Fruit fly (Drosophila melanogaster) whole organism, embryonic: Measurements from ENCODE around the gene dpr18.

ENCODE experiments used
- CG1024 ChIP-seq: fragments of 200-800 bp; sonication (Bioruptor generic); IDR thresholded peaks from 2 replicates; pipeline ENCODE4 v1.3.6; 2022; ENCODE audit warnings: missing biosample characterization, missing genetic modification characterization
- CG11093 ChIP-seq: fragments of 200-800 bp; sonication (Bioruptor generic); IDR thresholded peaks from 3 replicates; pipeline ENCODE4 v1.3.6; 2022; ENCODE audit warnings: missing biosample characterization, missing genetic modification characterization
- CG12744 ChIP-seq: fragments of 200-800 bp; sonication (Bioruptor generic); optimal IDR thresholded peaks from 2 replicates; lab custom pipeline; 2016; ENCODE audit warnings: missing biosample characterization, missing genetic modification characterization
- CG13775 ChIP-seq: fragments of 200-800 bp; sonication (Bioruptor generic); optimal IDR thresholded peaks from 3 replicates; lab custom pipeline; 2017; ENCODE audit warnings: missing biosample characterization, mild to moderate bottlenecking, missing genetic modification characterization
- CG14710 ChIP-seq: fragments of 200-800 bp; sonication (Bioruptor generic); optimal IDR thresholded peaks from 3 replicates; lab custom pipeline; 2019; ENCODE audit warnings: missing biosample characterization, mild to moderate bottlenecking, missing genetic modification characterization, moderate library complexity
- CG1647 ChIP-seq: fragments of 200-800 bp; sonication (Bioruptor generic); optimal IDR thresholded peaks from 3 replicates; lab custom pipeline; 2016; ENCODE audit warnings: missing biosample characterization, missing genetic modification characterization
- CG17612 ChIP-seq: fragments of 200-800 bp; sonication (Bioruptor generic); IDR thresholded peaks from 2 replicates; pipeline ENCODE4 v1.3.6; 2022; ENCODE audit warnings: missing biosample characterization, missing genetic modification characterization
- CG2116 ChIP-seq: fragments of 200-800 bp; sonication (Bioruptor generic); optimal IDR thresholded peaks from 3 replicates; lab custom pipeline; 2018; ENCODE audit warnings: missing biosample characterization, mild to moderate bottlenecking, missing genetic modification characterization
- CG2875 ChIP-seq: fragments of 200-800 bp; sonication (Bioruptor generic); optimal IDR thresholded peaks from 2 replicates; lab custom pipeline; 2017; ENCODE audit warnings: missing biosample characterization, mild to moderate bottlenecking, missing genetic modification characterization, missing genetic modification reagents
- CG4282 ChIP-seq: fragments of 200-800 bp; sonication (Bioruptor generic); optimal IDR thresholded peaks from 2 replicates; lab custom pipeline; 2016; ENCODE audit warnings: missing biosample characterization, missing genetic modification characterization
- CG4404 ChIP-seq: fragments of 200-800 bp; sonication (Bioruptor generic); IDR thresholded peaks from 2 replicates; pipeline ENCODE4 v1.3.6; 2022; ENCODE audit warnings: missing biosample characterization, missing genetic modification characterization
- CG4854 ChIP-seq: fragments of 200-800 bp; sonication (Bioruptor generic); optimal IDR thresholded peaks from 2 replicates; lab custom pipeline; 2016; ENCODE audit warnings: missing biosample characterization, missing genetic modification characterization, inconsistent platforms
- CG6175 ChIP-seq: fragments of 200-800 bp; sonication (Bioruptor generic); IDR thresholded peaks from 3 replicates; pipeline ENCODE4 v1.3.6; 2022; ENCODE audit warnings: missing biosample characterization, missing genetic modification characterization
- CG7839 ChIP-seq: fragments of 200-800 bp; sonication (Bioruptor generic); optimal IDR thresholded peaks from 3 replicates; lab custom pipeline; 2018; ENCODE audit warnings: missing biosample characterization, mild to moderate bottlenecking, missing genetic modification characterization, moderate library complexity
- CG8944 ChIP-seq: fragments of 200-800 bp; sonication (Bioruptor generic); optimal IDR thresholded peaks from 3 replicates; lab custom pipeline; 2016; ENCODE audit warnings: missing biosample characterization, missing genetic modification characterization
- CG9876 ChIP-seq: fragments of 200-800 bp; sonication (Bioruptor generic); optimal IDR thresholded peaks from 2 replicates; lab custom pipeline; 2016; ENCODE audit warnings: missing biosample characterization, missing genetic modification characterization
- D19B ChIP-seq: fragments of 200-800 bp; sonication (Bioruptor generic); optimal IDR thresholded peaks from 2 replicates; lab custom pipeline; 2017; ENCODE audit warnings: missing biosample characterization, mild to moderate bottlenecking, missing genetic modification characterization
- Dbx ChIP-seq: fragments of 200-800 bp; sonication (Bioruptor generic); IDR thresholded peaks from 3 replicates; pipeline ENCODE4 v1.3.6; 2022; ENCODE audit warnings: missing biosample characterization, missing genetic modification characterization
- Elba2 ChIP-seq: fragments of 200-800 bp; sonication (Bioruptor generic); optimal IDR thresholded peaks from 3 replicates; lab custom pipeline; 2016; ENCODE audit warnings: missing biosample characterization, missing genetic modification characterization
- Hey ChIP-seq: fragments of 200-800 bp; sonication (Bioruptor generic); optimal IDR thresholded peaks from 3 replicates; lab custom pipeline; 2018; ENCODE audit warnings: missing biosample characterization, mild to moderate bottlenecking, missing genetic modification characterization
- Hmr ChIP-seq: fragments of 200-800 bp; sonication (Bioruptor generic); optimal IDR thresholded peaks from 3 replicates; lab custom pipeline; 2017; ENCODE audit warnings: mild to moderate bottlenecking, missing biosample characterization, missing genetic modification reagents, missing genetic modification characterization
- Hmx ChIP-seq: fragments of 200-800 bp; sonication (Bioruptor generic); optimal IDR thresholded peaks from 2 replicates; lab custom pipeline; 2016; ENCODE audit warnings: missing biosample characterization, missing genetic modification characterization
- Hr51 ChIP-seq, 2 experiments: fragments of 200-800 bp; sonication (Bioruptor generic); optimal IDR thresholded peaks; 2 replicates in 1 of 2; 3 replicates in 1 of 2; lab custom pipeline; 2016 to 2018; ENCODE audit warnings: missing biosample characterization in 2 of 2, missing genetic modification characterization in 2 of 2, mild to moderate bottlenecking in 1 of 2, moderate library complexity in 1 of 2
- Mrtf ChIP-seq: fragments of 200-800 bp; sonication (Bioruptor generic); IDR thresholded peaks from 3 replicates; pipeline ENCODE4 v1.3.6; 2022; ENCODE audit warnings: missing biosample characterization, missing genetic modification characterization
- Scr ChIP-seq: fragments of 200-800 bp; sonication (Bioruptor generic); IDR thresholded peaks from 2 replicates; pipeline ENCODE4 v1.3.6; 2022; ENCODE audit warnings: missing biosample characterization, missing genetic modification characterization; ENCODE audit not compliant: partially characterized antibody
- Six4 ChIP-seq: fragments of 200-800 bp; sonication (Bioruptor generic); optimal IDR thresholded peaks from 2 replicates; lab custom pipeline; 2016; ENCODE audit warnings: missing biosample characterization, missing genetic modification characterization
- Trl ChIP-seq, 3 experiments: fragments of >200 bp in 2 of 3; fragments of 200-800 bp in 1 of 3; sonication (Bioruptor generic) in 1 of 3; optimal IDR thresholded peaks; 2 replicates in 1 of 3; 3 replicates in 2 of 3; lab custom pipeline; 2016 to 2017; ENCODE audit warnings: missing biosample characterization in 1 of 3, missing genetic modification characterization in 1 of 3
- Xbp1 ChIP-seq: fragments of 200-800 bp; sonication (Bioruptor generic); optimal IDR thresholded peaks from 3 replicates; lab custom pipeline; 2016; ENCODE audit warnings: missing biosample characterization, mild to moderate bottlenecking, missing genetic modification characterization
- ab ChIP-seq: fragments of 200-800 bp; sonication (Bioruptor generic); optimal IDR thresholded peaks from 2 replicates; lab custom pipeline; 2016; ENCODE audit warnings: missing biosample characterization, missing genetic modification characterization
- ac ChIP-seq: fragments of 200-800 bp; sonication (Bioruptor generic); optimal IDR thresholded peaks from 3 replicates; lab custom pipeline; 2017; ENCODE audit warnings: missing biosample characterization, mild to moderate bottlenecking, missing genetic modification characterization
- ap ChIP-seq: fragments of 200-800 bp; sonication (Bioruptor generic); IDR thresholded peaks from 2 replicates; pipeline ENCODE4 v1.3.6; 2022; ENCODE audit warnings: missing biosample characterization, missing genetic modification characterization
- ara ChIP-seq: fragments of 200-800 bp; sonication (Bioruptor generic); IDR thresholded peaks from 2 replicates; pipeline ENCODE4 v1.3.6; 2022; ENCODE audit warnings: missing biosample characterization, missing genetic modification characterization
- ash1 ChIP-seq: fragments of 200-800 bp; sonication (Bioruptor generic); optimal IDR thresholded peaks from 2 replicates; lab custom pipeline; 2018; ENCODE audit warnings: missing biosample characterization, mild to moderate bottlenecking, missing genetic modification characterization
- chinmo ChIP-seq: fragments of 200-800 bp; sonication (Bioruptor generic); IDR thresholded peaks from 4 replicates; pipeline ENCODE4 v1.3.6; 2022; ENCODE audit warnings: missing biosample characterization, missing genetic modification characterization; ENCODE audit not compliant: partially characterized antibody
- chm ChIP-seq: fragments of 200-800 bp; sonication (Bioruptor generic); IDR thresholded peaks from 2 replicates; pipeline ENCODE4 v1.3.6; 2022; ENCODE audit warnings: missing biosample characterization, missing genetic modification characterization
- ewg ChIP-seq: fragments of 200-800 bp; sonication (Bioruptor generic); optimal IDR thresholded peaks from 3 replicates; lab custom pipeline; 2017; ENCODE audit warnings: mild to moderate bottlenecking, missing biosample characterization, missing genetic modification reagents, missing genetic modification characterization
- fd96Cb ChIP-seq: fragments of 200-800 bp; sonication (Bioruptor generic); optimal IDR thresholded peaks from 2 replicates; lab custom pipeline; 2018; ENCODE audit warnings: missing biosample characterization, mild to moderate bottlenecking, missing genetic modification characterization, moderate library complexity
- fu2 ChIP-seq: fragments of 200-800 bp; sonication (Bioruptor generic); optimal IDR thresholded peaks from 2 replicates; lab custom pipeline; 2016; ENCODE audit warnings: missing biosample characterization, missing genetic modification characterization
- gsb-n ChIP-seq: fragments of 200-800 bp; sonication (Bioruptor generic); optimal IDR thresholded peaks from 3 replicates; lab custom pipeline; 2018; ENCODE audit warnings: missing biosample characterization, mild to moderate bottlenecking, missing genetic modification characterization
- hbn ChIP-seq: fragments of 200-800 bp; sonication (Bioruptor generic); IDR thresholded peaks from 2 replicates; pipeline ENCODE4 v1.3.6; 2022; ENCODE audit warnings: missing biosample characterization, missing genetic modification characterization; ENCODE audit not compliant: partially characterized antibody
- jigr1 ChIP-seq: fragments of 200-800 bp; sonication (Bioruptor generic); IDR thresholded peaks from 3 replicates; pipeline ENCODE4 v1.3.6; 2022; ENCODE audit warnings: missing biosample characterization, missing genetic modification characterization
- jing ChIP-seq: fragments of 200-800 bp; sonication (Bioruptor generic); optimal IDR thresholded peaks from 2 replicates; lab custom pipeline; 2018; ENCODE audit warnings: missing biosample characterization, mild to moderate bottlenecking, missing genetic modification characterization
- jumu ChIP-seq: fragments of 200-800 bp; sonication (Bioruptor generic); optimal IDR thresholded peaks from 3 replicates; lab custom pipeline; 2016; ENCODE audit warnings: missing biosample characterization, missing genetic modification characterization
- oc ChIP-seq: fragments of 200-800 bp; sonication (Bioruptor generic); optimal IDR thresholded peaks from 2 replicates; lab custom pipeline; 2018; ENCODE audit warnings: missing biosample characterization, mild to moderate bottlenecking, missing genetic modification characterization, moderate library complexity
- prd ChIP-seq, 3 experiments: fragments of >200 bp in 2 of 3; fragments of 200-800 bp in 1 of 3; sonication (Bioruptor generic) in 1 of 3; optimal IDR thresholded peaks in 2 of 3; IDR thresholded peaks in 1 of 3; 2 replicates in 2 of 3; 3 replicates in 1 of 3; pipeline versions ENCODE4 v1.3.6 to Lab custom; 2017 to 2022; ENCODE audit warnings: missing biosample characterization in 1 of 3, missing genetic modification characterization in 1 of 3
- sc ChIP-seq, 3 experiments: fragments of >200 bp in 2 of 3; fragments of 200-800 bp in 1 of 3; sonication (Bioruptor generic) in 1 of 3; optimal IDR thresholded peaks; 2 replicates in 2 of 3; 3 replicates in 1 of 3; lab custom pipeline; 2017; ENCODE audit warnings: mild to moderate bottlenecking in 1 of 3, missing biosample characterization in 1 of 3, missing genetic modification characterization in 1 of 3, missing genetic modification reagents in 1 of 3
- sob ChIP-seq: fragments of 200-800 bp; sonication (Bioruptor generic); IDR thresholded peaks from 2 replicates; pipeline ENCODE4 v1.3.6; 2022; ENCODE audit warnings: missing biosample characterization, missing genetic modification characterization
- tgo ChIP-seq: fragments of 200-800 bp; sonication (Bioruptor generic); IDR thresholded peaks from 3 replicates; pipeline ENCODE4 v1.3.6; 2022; ENCODE audit warnings: missing biosample characterization, missing genetic modification characterization
- tin ChIP-seq: fragments of 200-800 bp; sonication (Bioruptor generic); optimal IDR thresholded peaks from 3 replicates; lab custom pipeline; 2016; ENCODE audit warnings: missing biosample characterization, missing genetic modification characterization
- tup ChIP-seq: fragments of 200-800 bp; sonication (Bioruptor generic); optimal IDR thresholded peaks from 2 replicates; lab custom pipeline; 2016; ENCODE audit warnings: missing biosample characterization, mild to moderate bottlenecking, missing genetic modification characterization, moderate library complexity

The dpr18 gene

DNA sequence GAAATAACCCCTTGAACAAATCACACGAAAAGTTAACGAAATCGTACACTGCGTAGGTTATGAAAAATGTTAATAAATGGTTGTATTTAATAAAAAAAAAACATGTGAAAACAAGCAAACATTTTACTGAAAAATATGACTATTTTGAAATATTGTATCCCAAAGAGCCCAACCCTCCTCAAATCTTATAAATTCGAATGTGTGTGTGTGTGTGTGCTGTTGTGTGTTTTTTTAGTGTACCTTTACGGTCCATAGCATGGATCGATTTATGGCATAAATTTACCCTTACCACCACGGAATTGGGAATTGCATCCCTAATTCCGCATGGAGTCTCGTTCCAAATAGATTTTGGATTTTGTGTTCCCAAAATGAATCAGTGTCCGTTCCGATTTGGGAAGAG is 39.9 kb downstream of the dpr18 start (continued):
- 0 out of 2 replicates have a peak, but pooled peaks have one; percentile 31 for TF ChIP-seq ap (GFP tag; lab: Robert Waterston, UW)
- TF ChIP-seq CG8944 = peak; percentile 18
- peak; percentile 24 for TF ChIP-seq CG2875 (GFP tag; lab: Kevin White, UChicago)
- TF ChIP-seq tin = peak; percentile 46
- peak; percentile 12 for TF ChIP-seq CG1647
- TF ChIP-seq sob (GFP tag; lab: Robert Waterston, UW) = 0 out of 2 replicates have a peak, but pooled peaks have one; percentile 8
- no peak for TF ChIP-seq CG9876 (GFP tag; lab: Kevin White, UChicago)
- TF ChIP-seq chm (GFP tag; lab: Robert Waterston, UW) = no peak
- peak; percentile 5 for TF ChIP-seq Six4
- TF ChIP-seq fd96Cb (tag; lab: Kevin White, UChicago) = peak; percentile 29
- no peak for TF ChIP-seq ewg (GFP tag; lab: Kevin White, UChicago)
- TF ChIP-seq Hr51 (GFP tag; optimal IDR thresholded peaks at IDR 0.05; lab: Kevin White, UChicago) = peak in 1 of 2 experiments; percentile 54
- TF ChIP-seq Mrtf (GFP tag; lab: Robert Waterston, UW) = no peak
- TF ChIP-seq CG11093 = peak; percentile 30; the same call in 1 of the 3 replicates
- no peak for TF ChIP-seq CG2116
- no peak for TF ChIP-seq CG14710 (tag; lab: Kevin White, UChicago)
- TF ChIP-seq CG4854 (GFP tag; lab: Kevin White, UChicago) = no peak
- no peak for TF ChIP-seq Scr (GFP tag; lab: Robert Waterston, UW)
- TF ChIP-seq Dbx (GFP tag; lab: Robert Waterston, UW) = peak; percentile 37; the same call in 1 of the 3 replicates
- no peak for TF ChIP-seq jing
- TF ChIP-seq gsb-n (tag; lab: Kevin White, UChicago) = no peak
- no peak for TF ChIP-seq fu2 (GFP tag; lab: Kevin White, UChicago)
- no peak for TF ChIP-seq chinmo
- TF ChIP-seq jumu (GFP tag; lab: Kevin White, UChicago) = peak; percentile 36
- no peak for TF ChIP-seq Hmr (GFP tag; lab: Kevin White, UChicago)
- peak; percentile 64 for TF ChIP-seq ara (GFP tag; lab: Robert Waterston, UW)
- TF ChIP-seq D19B = no peak
- no peak for TF ChIP-seq CG13775
- TF ChIP-seq tup (GFP tag; lab: Kevin White, UChicago) = no peak
- TF ChIP-seq CG6175 = no peak
- no peak for TF ChIP-seq CG1024 (GFP tag; lab: Robert Waterston, UW)
- TF ChIP-seq Elba2 = no peak
- no peak for TF ChIP-seq sc (optimal IDR thresholded peaks at IDR 0.05; lab: Kevin White, UChicago)
- no peak for TF ChIP-seq sc (GFP tag; optimal IDR thresholded peaks at IDR 0.05; lab: Kevin White, UChicago)
- TF ChIP-seq ash1 = no peak
- no peak for TF ChIP-seq oc
- no peak for TF ChIP-seq CG12744
- no peak for TF ChIP-seq jigr1 (GFP tag; lab: Robert Waterston, UW)
- TF ChIP-seq CG17612 (GFP tag; lab: Robert Waterston, UW) = no peak; the same call in 1 of the 2 replicates
- no peak for TF ChIP-seq Hey (tag; lab: Kevin White, UChicago)
- peak; percentile 21 for TF ChIP-seq Hmx
- peak; percentile 60 for TF ChIP-seq Xbp1
- TF ChIP-seq tgo = peak; percentile 68
- no peak for TF ChIP-seq prd (optimal IDR thresholded peaks at IDR 0.05; lab: Kevin White, UChicago)
- peak; percentile 74 for TF ChIP-seq prd (GFP tag; IDR thresholded peaks at IDR 0.05; lab: Robert Waterston, UW)
- TF ChIP-seq CG7839 (tag; lab: Kevin White, UChicago) = peak; percentile 67
- TF ChIP-seq CG4404 (GFP tag; lab: Robert Waterston, UW) = no peak
- TF ChIP-seq ab (GFP tag; lab: Kevin White, UChicago) = no peak
- TF ChIP-seq CG4282 = no peak
- no peak for TF ChIP-seq hbn (GFP tag; lab: Robert Waterston, UW)
- no peak for TF ChIP-seq Trl (optimal IDR thresholded peaks at IDR 0.05; lab: Kevin White, UChicago)
- TF ChIP-seq Trl (GFP tag; optimal IDR thresholded peaks at IDR 0.05; lab: Kevin White, UChicago) = peak; percentile 41
- TF ChIP-seq ac (GFP tag; lab: Kevin White, UChicago) = no peak
